Fruit fly (Drosophila melanogaster): Measurements from ENCODE around the gene obst-E.
A peak's percentile ranks its signal among the peaks of the same experiment; 100 is the strongest.

obst-E gene

dm6 chr2L:5730432-5730831 lies 35.5 kb downstream of the obst-E start:
- TF ChIP-seq CG12605 (GFP tag; IDR thresholded peaks at IDR 0.05) (no peak), rn (GFP tag; IDR thresholded peaks at IDR 0.05) (no peak), D1 (tag; optimal IDR thresholded peaks at IDR 0.05) (no peak), EcR (GFP tag; optimal IDR thresholded peaks at IDR 0.05) (no peak), CG8159 (tag; optimal IDR thresholded peaks at IDR 0.05) (peak; percentile 37), CG8301 (tag; optimal IDR thresholded peaks at IDR 0.05) (no peak), CG14655 (GFP tag; optimal IDR thresholded peaks at IDR 0.05) (peak; percentile 52), CG10348 (GFP tag; IDR thresholded peaks at IDR 0.05) (no peak), CG17806 (tag; optimal IDR thresholded peaks at IDR 0.05) (no peak), Pif1B (GFP tag; optimal IDR thresholded peaks at IDR 0.05) (no peak), CG15710 (tag; optimal IDR thresholded peaks at IDR 0.05) (no peak), Snoo (tag; optimal IDR thresholded peaks at IDR 0.05) (no peak), Pif1A (GFP tag; optimal IDR thresholded peaks at IDR 0.05) (peak; percentile 22), Ets98B (GFP tag; IDR thresholded peaks at IDR 0.05) (no peak), fd96Ca (GFP tag; IDR thresholded peaks at IDR 0.05) (0 out of 3 replicates have a peak, but pooled peaks have one; percentile 34), CG34367 (tag; optimal IDR thresholded peaks at IDR 0.05) (no peak), CG13204 (GFP tag; optimal IDR thresholded peaks at IDR 0.05) (no peak), CG4496 (GFP tag; IDR thresholded peaks at IDR 0.05) (no peak), CG9948 (tag; optimal IDR thresholded peaks at IDR 0.05) (peak; percentile 9), CG32121 (GFP tag; IDR thresholded peaks at IDR 0.05) (0 out of 2 replicates have a peak, but pooled peaks have one; percentile 21)

dm6 chr2L:5728711-5729110 lies 37.2 kb downstream of the obst-E start, which contains the start of gene CG14006:
CG14006 (minus strand) TSS chr2L:5728811.
- TF ChIP-seq CG10348 (GFP tag; IDR thresholded peaks at IDR 0.05), result no peak
- no peak for TF ChIP-seq CG9948 (tag; optimal IDR thresholded peaks at IDR 0.05)
- TF ChIP-seq rn (GFP tag; IDR thresholded peaks at IDR 0.05), result no peak
- no peak for TF ChIP-seq EcR (GFP tag; optimal IDR thresholded peaks at IDR 0.05)
- TF ChIP-seq fd96Ca (GFP tag; IDR thresholded peaks at IDR 0.05), result no peak
- TF ChIP-seq Pif1B (GFP tag; optimal IDR thresholded peaks at IDR 0.05), result no peak
- TF ChIP-seq CG4496 (GFP tag; IDR thresholded peaks at IDR 0.05), result no peak
- no peak for TF ChIP-seq CG8159 (tag; optimal IDR thresholded peaks at IDR 0.05)
- no peak for TF ChIP-seq CG34367 (tag; optimal IDR thresholded peaks at IDR 0.05)
- no peak for TF ChIP-seq Ets98B (GFP tag; IDR thresholded peaks at IDR 0.05)
- TF ChIP-seq D1 (tag; optimal IDR thresholded peaks at IDR 0.05), result no peak
- no peak for TF ChIP-seq CG17806 (tag; optimal IDR thresholded peaks at IDR 0.05)
- TF ChIP-seq CG12605 (GFP tag; IDR thresholded peaks at IDR 0.05), result no peak
- TF ChIP-seq Snoo (tag; optimal IDR thresholded peaks at IDR 0.05), result no peak

dm6 chr2L:5726049-5726448 lies 39.9 kb downstream of the obst-E start:
- TF ChIP-seq CG32121 (GFP tag; IDR thresholded peaks at IDR 0.05) (no peak), CG34367 (tag; optimal IDR thresholded peaks at IDR 0.05) (no peak), D1 (tag; optimal IDR thresholded peaks at IDR 0.05) (no peak), CG8159 (tag; optimal IDR thresholded peaks at IDR 0.05) (no peak), CG15710 (tag; optimal IDR thresholded peaks at IDR 0.05) (no peak), gl (tag; optimal IDR thresholded peaks at IDR 0.05) (no peak), CG8301 (tag; optimal IDR thresholded peaks at IDR 0.05) (no peak), Pif1B (GFP tag; optimal IDR thresholded peaks at IDR 0.05) (no peak), CG14655 (GFP tag; optimal IDR thresholded peaks at IDR 0.05) (no peak), EcR (GFP tag; optimal IDR thresholded peaks at IDR 0.05) (no peak), Ets98B (GFP tag; IDR thresholded peaks at IDR 0.05) (no peak), CG9948 (tag; optimal IDR thresholded peaks at IDR 0.05) (no peak), CG10348 (GFP tag; IDR thresholded peaks at IDR 0.05) (no peak), CG12605 (GFP tag; IDR thresholded peaks at IDR 0.05) (no peak), fd96Ca (GFP tag; IDR thresholded peaks at IDR 0.05) (no peak), rn (GFP tag; IDR thresholded peaks at IDR 0.05) (no peak)

dm6 chr2L:5724521-5725023 lies 41.4 kb downstream of the obst-E start, which contains the start of gene CG11030:
CG11030 (plus strand) TSS chr2L:5724656.
- TF ChIP-seq CG8301 (tag; optimal IDR thresholded peaks at IDR 0.05), result no peak
- peak; percentile 18; the same call in 1 of the 2 replicates for TF ChIP-seq CG12605 (GFP tag; IDR thresholded peaks at IDR 0.05)

- no peak for TF ChIP-seq CG8159 (tag; optimal IDR thresholded peaks at IDR 0.05)
- TF ChIP-seq CG17806 (tag; optimal IDR thresholded peaks at IDR 0.05), result no peak
- TF ChIP-seq CG4496 (GFP tag; IDR thresholded peaks at IDR 0.05), result peak; percentile 56; the same call in 2 of the 3 replicates
- no peak for TF ChIP-seq Pif1B (GFP tag; optimal IDR thresholded peaks at IDR 0.05)
- TF ChIP-seq CG12605 (GFP tag; IDR thresholded peaks at IDR 0.05), result no peak
- TF ChIP-seq D1 (tag; optimal IDR thresholded peaks at IDR 0.05), result no peak
These were observed 42.0 kb downstream of the obst-E start for dm6 chr2L:5723859-5724475.

- TF ChIP-seq CG15710 (tag; optimal IDR thresholded peaks at IDR 0.05), result no peak
These were observed 45.3 kb downstream of the obst-E start, which contains the start of the genes CG11149 and sip1 for dm6 chr2L:5720407-5721228. CG11149 (minus strand) TSS chr2L:5720899. sip1 (plus strand) TSS chr2L:5721051.
